Fruit fly (Drosophila melanogaster) whole organism, embryonic: ENCODE results near the gene Snx21.

Experiments used
- Atf-2 ChIP-seq: fragments of 200-800 bp; sonication (Bioruptor generic); optimal IDR thresholded peaks from 2 replicates; lab custom pipeline; 2016; ENCODE audit warnings: missing biosample characterization, missing genetic modification characterization
- BEAF-32 ChIP-seq: fragments of 200-800 bp; sonication (Bioruptor generic); optimal IDR thresholded peaks from 3 replicates; lab custom pipeline; 2017; ENCODE audit warnings: missing biosample characterization, missing genetic modification characterization, mild to moderate bottlenecking, moderate library complexity, missing genetic modification reagents
- CG10209 ChIP-seq: fragments of 200-800 bp; sonication (Bioruptor generic); optimal IDR thresholded peaks from 3 replicates; lab custom pipeline; 2017; ENCODE audit warnings: missing biosample characterization, mild to moderate bottlenecking, missing genetic modification characterization, missing genetic modification reagents
- CG10267 ChIP-seq: fragments of 200-800 bp; sonication (Bioruptor generic); optimal IDR thresholded peaks from 2 replicates; lab custom pipeline; 2018; ENCODE audit warnings: missing biosample characterization, mild to moderate bottlenecking, missing genetic modification characterization, moderate library complexity
- CG10321 ChIP-seq: fragments of 200-800 bp; sonication (Bioruptor generic); IDR thresholded peaks from 2 replicates; pipeline ENCODE4 v1.3.6; 2022; ENCODE audit warnings: missing biosample characterization, missing genetic modification characterization
- CG10654 ChIP-seq: fragments of 200-800 bp; sonication (Bioruptor generic); optimal IDR thresholded peaks from 2 replicates; lab custom pipeline; 2016; ENCODE audit warnings: missing biosample characterization, missing genetic modification characterization
- CG11398 ChIP-seq: fragments of 200-800 bp; sonication (Bioruptor generic); optimal IDR thresholded peaks from 2 replicates; lab custom pipeline; 2016; ENCODE audit warnings: missing biosample characterization, missing genetic modification characterization
- CG11456 ChIP-seq: fragments of 200-800 bp; sonication (Bioruptor generic); IDR thresholded peaks from 3 replicates; pipeline ENCODE4 v1.3.6; 2022; ENCODE audit warnings: missing biosample characterization, missing genetic modification characterization
- CG11696 ChIP-seq: fragments of 200-800 bp; sonication (Bioruptor generic); IDR thresholded peaks from 2 replicates; pipeline ENCODE4 v1.3.6; 2022; ENCODE audit warnings: missing biosample characterization, missing genetic modification characterization
- CG12659 ChIP-seq: fragments of 200-800 bp; sonication (Bioruptor generic); optimal IDR thresholded peaks from 3 replicates; lab custom pipeline; 2017; ENCODE audit warnings: mild to moderate bottlenecking, missing biosample characterization, missing genetic modification reagents, missing genetic modification characterization
- CG12942 ChIP-seq: fragments of 200-800 bp; sonication (Bioruptor generic); optimal IDR thresholded peaks from 3 replicates; lab custom pipeline; 2016; ENCODE audit warnings: missing biosample characterization, missing genetic modification characterization
- CG13894 ChIP-seq: fragments of 200-800 bp; sonication (Bioruptor generic); optimal IDR thresholded peaks from 3 replicates; lab custom pipeline; 2018; ENCODE audit warnings: missing biosample characterization, mild to moderate bottlenecking, missing genetic modification characterization, moderate library complexity
- CG15269 ChIP-seq: fragments of 200-800 bp; sonication (Bioruptor generic); optimal IDR thresholded peaks from 2 replicates; lab custom pipeline; 2018; ENCODE audit warnings: missing biosample characterization, mild to moderate bottlenecking, missing genetic modification characterization, moderate library complexity
- CG15514 ChIP-seq: fragments of 200-800 bp; sonication (Bioruptor generic); optimal IDR thresholded peaks from 3 replicates; lab custom pipeline; 2017; ENCODE audit warnings: missing biosample characterization, missing genetic modification characterization, mild to moderate bottlenecking, moderate library complexity, missing genetic modification reagents
- CG2712 ChIP-seq: fragments of 200-800 bp; optimal IDR thresholded peaks from 3 replicates; lab custom pipeline; 2019; ENCODE audit warnings: missing biosample characterization, mild to moderate bottlenecking, missing genetic modification characterization, moderate library complexity
- CG2875 ChIP-seq: fragments of 200-800 bp; sonication (Bioruptor generic); optimal IDR thresholded peaks from 2 replicates; lab custom pipeline; 2017; ENCODE audit warnings: missing biosample characterization, mild to moderate bottlenecking, missing genetic modification characterization, missing genetic modification reagents
- CG2889 ChIP-seq: fragments of 200-800 bp; sonication (Bioruptor generic); IDR thresholded peaks from 3 replicates; pipeline ENCODE4 v1.3.6; 2022; ENCODE audit warnings: missing biosample characterization, missing genetic modification characterization
- CG34376 ChIP-seq: fragments of 200-800 bp; sonication (Bioruptor generic); optimal IDR thresholded peaks from 2 replicates; lab custom pipeline; 2018; ENCODE audit warnings: missing biosample characterization, mild to moderate bottlenecking, missing genetic modification characterization
- CG4360 ChIP-seq: fragments of 200-800 bp; sonication (Bioruptor generic); IDR thresholded peaks from 2 replicates; pipeline ENCODE4 v1.3.6; 2022; ENCODE audit warnings: missing biosample characterization, missing genetic modification characterization
- CG4404 ChIP-seq: fragments of 200-800 bp; sonication (Bioruptor generic); IDR thresholded peaks from 2 replicates; pipeline ENCODE4 v1.3.6; 2022; ENCODE audit warnings: missing biosample characterization, missing genetic modification characterization
- CG4707 ChIP-seq: fragments of 200-800 bp; sonication (Bioruptor generic); optimal IDR thresholded peaks from 2 replicates; lab custom pipeline; 2018; ENCODE audit warnings: missing biosample characterization, mild to moderate bottlenecking, missing genetic modification characterization, moderate library complexity
- CG4854 ChIP-seq: fragments of 200-800 bp; sonication (Bioruptor generic); optimal IDR thresholded peaks from 2 replicates; lab custom pipeline; 2016; ENCODE audit warnings: missing biosample characterization, missing genetic modification characterization, inconsistent platforms
- CG7556 ChIP-seq: fragments of 200-800 bp; sonication (Bioruptor generic); optimal IDR thresholded peaks from 2 replicates; lab custom pipeline; 2017; ENCODE audit warnings: missing biosample characterization, mild to moderate bottlenecking, missing genetic modification characterization
- CG7963 ChIP-seq: fragments of 200-800 bp; sonication (Bioruptor generic); IDR thresholded peaks from 3 replicates; pipeline ENCODE4 v1.3.6; 2022; ENCODE audit warnings: missing biosample characterization, missing genetic modification characterization; ENCODE audit not compliant: partially characterized antibody
- Chrac-16 ChIP-seq: fragments of 200-800 bp; sonication (Bioruptor generic); optimal IDR thresholded peaks from 3 replicates; lab custom pipeline; 2016; ENCODE audit warnings: missing biosample characterization, missing genetic modification characterization
- Dp ChIP-seq: fragments of 200-800 bp; sonication (Bioruptor generic); optimal IDR thresholded peaks from 2 replicates; lab custom pipeline; 2018; ENCODE audit warnings: missing biosample characterization, mild to moderate bottlenecking, missing genetic modification characterization, moderate library complexity
- NfI ChIP-seq: fragments of 200-800 bp; sonication (Bioruptor generic); optimal IDR thresholded peaks from 3 replicates; lab custom pipeline; 2018; ENCODE audit warnings: missing biosample characterization, mild to moderate bottlenecking, missing genetic modification characterization, moderate library complexity
- Opbp ChIP-seq: fragments of 200-800 bp; sonication (Bioruptor generic); IDR thresholded peaks from 3 replicates; pipeline ENCODE4 v1.3.6; 2022; ENCODE audit warnings: missing biosample characterization, missing genetic modification characterization; ENCODE audit not compliant: partially characterized antibody
- Poxn ChIP-seq: fragments of 200-800 bp; sonication (Bioruptor generic); IDR thresholded peaks from 2 replicates; pipeline ENCODE4 v1.3.6; 2022; ENCODE audit warnings: missing biosample characterization, missing genetic modification characterization
- Sox100B ChIP-seq: fragments of 200-800 bp; sonication (Bioruptor generic); optimal IDR thresholded peaks from 3 replicates; lab custom pipeline; 2018; ENCODE audit warnings: missing biosample characterization, mild to moderate bottlenecking, missing genetic modification characterization
- Sox102F ChIP-seq: fragments of 200-800 bp; sonication (Bioruptor generic); optimal IDR thresholded peaks from 2 replicates; lab custom pipeline; 2018; ENCODE audit warnings: missing biosample characterization, mild to moderate bottlenecking, missing genetic modification characterization, moderate library complexity
- Vsx1 ChIP-seq: fragments of 200-800 bp; sonication (Bioruptor generic); optimal IDR thresholded peaks from 2 replicates; lab custom pipeline; 2017; ENCODE audit warnings: missing biosample characterization, mild to moderate bottlenecking, missing genetic modification characterization, missing genetic modification reagents
- aop ChIP-seq: fragments of 200-800 bp; sonication (Bioruptor generic); IDR thresholded peaks from 2 replicates; pipeline ENCODE4 v1.3.6; 2022; ENCODE audit warnings: missing biosample characterization, missing genetic modification characterization
- br ChIP-seq: fragments of >200 bp; optimal IDR thresholded peaks from 2 replicates; lab custom pipeline; 2017
- cad ChIP-seq: fragments of >200 bp; optimal IDR thresholded peaks from 2 replicates; lab custom pipeline; 2017; ENCODE audit warnings: missing biosample characterization, missing genetic modification characterization
- cas ChIP-seq: fragments of 200-800 bp; sonication (Bioruptor generic); IDR thresholded peaks from 2 replicates; pipeline ENCODE4 v1.3.6; 2022; ENCODE audit warnings: missing biosample characterization, missing genetic modification characterization
- chif ChIP-seq, 2 experiments: fragments of 200-800 bp; sonication (Bioruptor generic); optimal IDR thresholded peaks; 3 replicates each; lab custom pipeline; 2016; ENCODE audit warnings: missing biosample characterization in 2 of 2, missing genetic modification characterization in 2 of 2
- ci ChIP-seq: fragments of 200-800 bp; sonication (Bioruptor generic); IDR thresholded peaks from 3 replicates; pipeline ENCODE4 v1.3.6; 2022; ENCODE audit warnings: missing biosample characterization, missing genetic modification characterization
- cwo ChIP-seq: fragments of 200-800 bp; sonication (Bioruptor generic); optimal IDR thresholded peaks from 3 replicates; lab custom pipeline; 2017; ENCODE audit warnings: missing biosample characterization, missing genetic modification characterization, mild to moderate bottlenecking, moderate library complexity, missing genetic modification reagents
- en ChIP-seq: fragments of 200-800 bp; sonication (Bioruptor generic); optimal IDR thresholded peaks from 2 replicates; lab custom pipeline; 2016; ENCODE audit warnings: missing biosample characterization, missing genetic modification characterization
- gem ChIP-seq: fragments of 200-800 bp; sonication (Bioruptor generic); optimal IDR thresholded peaks from 2 replicates; lab custom pipeline; 2019; ENCODE audit warnings: missing biosample characterization, mild to moderate bottlenecking, missing genetic modification characterization, moderate library complexity
- ham ChIP-seq: fragments of 200-800 bp; sonication (Bioruptor generic); IDR thresholded peaks from 2 replicates; pipeline ENCODE4 v1.3.6; 2022; ENCODE audit warnings: missing biosample characterization, missing genetic modification characterization
- hb ChIP-seq: fragments of 200-800 bp; sonication (Bioruptor generic); IDR thresholded peaks from 3 replicates; pipeline ENCODE4 v1.3.6; 2022; ENCODE audit warnings: missing biosample characterization, missing genetic modification characterization; ENCODE audit not compliant: partially characterized antibody
- lov ChIP-seq, 2 experiments: fragments of 200-800 bp in 1 of 2; fragments of >200 bp in 1 of 2; sonication (Bioruptor generic) in 1 of 2; IDR thresholded peaks in 1 of 2; optimal IDR thresholded peaks in 1 of 2; 2 replicates in 1 of 2; 3 replicates in 1 of 2; pipeline versions ENCODE4 v1.3.6 to Lab custom; 2017 to 2022; ENCODE audit warnings: missing biosample characterization in 1 of 2, missing genetic modification characterization in 1 of 2
- mam ChIP-seq: fragments of 200-800 bp; sonication (Bioruptor generic); optimal IDR thresholded peaks from 3 replicates; lab custom pipeline; 2016; ENCODE audit warnings: missing biosample characterization, missing genetic modification characterization
- pb ChIP-seq: fragments of 200-800 bp; sonication (Bioruptor generic); optimal IDR thresholded peaks from 3 replicates; lab custom pipeline; 2016; ENCODE audit warnings: missing biosample characterization, missing genetic modification characterization
- sob ChIP-seq: fragments of 200-800 bp; sonication (Bioruptor generic); IDR thresholded peaks from 2 replicates; pipeline ENCODE4 v1.3.6; 2022; ENCODE audit warnings: missing biosample characterization, missing genetic modification characterization
- ssp ChIP-seq: fragments of 200-800 bp; sonication (Bioruptor generic); IDR thresholded peaks from 2 replicates; pipeline ENCODE4 v1.3.6; 2022; ENCODE audit warnings: missing biosample characterization, missing genetic modification characterization
- wdn ChIP-seq: fragments of 200-800 bp; sonication (Bioruptor generic); IDR thresholded peaks from 2 replicates; pipeline ENCODE4 v1.3.6; 2022; ENCODE audit warnings: missing biosample characterization, missing genetic modification characterization
- z ChIP-seq: fragments of 200-800 bp; sonication (Bioruptor generic); IDR thresholded peaks from 3 replicates; pipeline ENCODE4 v1.3.6; 2022; ENCODE audit warnings: missing biosample characterization, missing genetic modification characterization

Snx21 gene

dm6 chr2L:2759654-2760053, 5.8 kb downstream of the Snx21 start, which contains the start of the genes HemK2, Snapin and Tnpo-SR (continued):
- peak; percentile 74 for TF ChIP-seq CG2875
- TF ChIP-seq Sox100B (GFP tag; lab: Kevin White, UChicago): peak; percentile 79
- TF ChIP-seq z (GFP tag; lab: Robert Waterston, UW): peak; percentile 60; the same call in 1 of the 3 replicates
- TF ChIP-seq CG7963 (GFP tag; lab: Robert Waterston, UW): peak; percentile 72
- TF ChIP-seq Sox102F (GFP tag; lab: Kevin White, UChicago): peak; percentile 92
- peak; percentile 88 for TF ChIP-seq CG10267 (tag; lab: Kevin White, UChicago)
- TF ChIP-seq BEAF-32 (GFP tag; lab: Kevin White, UChicago): peak; percentile 99
- peak; percentile 84 for TF ChIP-seq cwo (GFP tag; lab: Kevin White, UChicago)
- peak; percentile 50 for TF ChIP-seq CG4360 (GFP tag; lab: Robert Waterston, UW)
- peak; percentile 94 for TF ChIP-seq CG4404 (GFP tag; lab: Robert Waterston, UW)
- TF ChIP-seq CG11456 (GFP tag; lab: Robert Waterston, UW): peak; percentile 95
- peak; percentile 84 for TF ChIP-seq Vsx1 (GFP tag; lab: Kevin White, UChicago)
- TF ChIP-seq CG12659 (GFP tag; lab: Kevin White, UChicago): peak; percentile 96
- TF ChIP-seq aop: peak; percentile 83
- TF ChIP-seq CG7556 (GFP tag; lab: Kevin White, UChicago): peak; percentile 91
- TF ChIP-seq mam (GFP tag; lab: Kevin White, UChicago): peak; percentile 91
- TF ChIP-seq Dp (GFP tag; lab: Kevin White, UChicago): peak; percentile 43
- peak; percentile 69 to 82 for TF ChIP-seq chif (GFP tag; optimal IDR thresholded peaks at IDR 0.05; lab: Kevin White, UChicago)
- TF ChIP-seq ssp (GFP tag; lab: Robert Waterston, UW): peak; percentile 86
- peak; percentile 87 for TF ChIP-seq CG12942 (GFP tag; lab: Kevin White, UChicago)
- TF ChIP-seq cad: no peak
- TF ChIP-seq CG10321 (GFP tag; lab: Robert Waterston, UW): peak; percentile 47; the same call in 1 of the 2 replicates
- TF ChIP-seq CG11398 (GFP tag; lab: Kevin White, UChicago): peak; percentile 30
- TF ChIP-seq ci: peak; percentile 94
- TF ChIP-seq CG11696 (GFP tag; lab: Robert Waterston, UW): peak; percentile 65
- TF ChIP-seq hb (GFP tag; lab: Robert Waterston, UW): peak; percentile 93
- peak; percentile 89 for TF ChIP-seq CG4854 (GFP tag; lab: Kevin White, UChicago)
- peak; percentile 93 for TF ChIP-seq Chrac-16 (GFP tag; lab: Kevin White, UChicago)
- TF ChIP-seq en (GFP tag; lab: Kevin White, UChicago): peak; percentile 58
- peak; percentile 95 for TF ChIP-seq CG2712 (tag; lab: Kevin White, UChicago)
- TF ChIP-seq CG15514 (GFP tag; lab: Kevin White, UChicago): peak; percentile 88
- peak; percentile 95 for TF ChIP-seq gem (tag; lab: Kevin White, UChicago)
- TF ChIP-seq sob: peak; percentile 96
- TF ChIP-seq pb (GFP tag; lab: Kevin White, UChicago): peak; percentile 68
- peak; percentile 67 for TF ChIP-seq Atf-2
- peak; percentile 78 for TF ChIP-seq cas (GFP tag; lab: Robert Waterston, UW)
- peak; percentile 90 for TF ChIP-seq CG10209 (GFP tag; lab: Kevin White, UChicago)
- TF ChIP-seq ham (GFP tag; lab: Robert Waterston, UW): peak; percentile 47; the same call in 1 of the 2 replicates
- TF ChIP-seq CG13894 (tag; lab: Kevin White, UChicago): peak; percentile 96
- TF ChIP-seq CG34376 (GFP tag; lab: Kevin White, UChicago): peak; percentile 92
- peak; percentile 80 for TF ChIP-seq CG10654 (GFP tag; lab: Kevin White, UChicago)
- peak; percentile 83 for TF ChIP-seq CG2889 (GFP tag; lab: Robert Waterston, UW)
- peak; percentile 91 for TF ChIP-seq wdn (GFP tag; lab: Robert Waterston, UW)
- no peak for TF ChIP-seq lov (optimal IDR thresholded peaks at IDR 0.05; lab: Kevin White, UChicago)
- TF ChIP-seq lov (GFP tag; IDR thresholded peaks at IDR 0.05; lab: Robert Waterston, UW): peak; percentile 89
- TF ChIP-seq CG15269: peak; percentile 91
- peak; percentile 70; the same call in 1 of the 2 replicates for TF ChIP-seq Poxn
- peak; percentile 23 for TF ChIP-seq CG4707
- peak; percentile 92 for TF ChIP-seq NfI (GFP tag; lab: Kevin White, UChicago)
- TF ChIP-seq Opbp (GFP tag; lab: Robert Waterston, UW): peak; percentile 86
- no peak for TF ChIP-seq br (lab: Kevin White, UChicago)
